Fruit fly (Drosophila melanogaster) whole organism, embryonic: Measurements from ENCODE around the gene asf1.
A peak's percentile ranks its signal among the peaks of the same experiment; 100 is the strongest.

Source experiments
- Asciz ChIP-seq: fragments of 200-800 bp; sonication (Bioruptor generic); optimal IDR thresholded peaks from 2 replicates; lab custom pipeline; 2017; ENCODE audit warnings: missing biosample characterization, mild to moderate bottlenecking, missing genetic modification characterization, missing genetic modification reagents
- Atf6 ChIP-seq: fragments of 200-800 bp; sonication (Bioruptor generic); IDR thresholded peaks from 2 replicates; pipeline ENCODE4 v1.3.6; 2022; ENCODE audit warnings: missing biosample characterization, missing genetic modification characterization
- Awh ChIP-seq: fragments of 200-800 bp; sonication (Bioruptor generic); IDR thresholded peaks from 2 replicates; pipeline ENCODE4, ENCODE4 v1.3.6; 2022; ENCODE audit warnings: missing biosample characterization, missing genetic modification characterization
- CG10267 ChIP-seq: fragments of 200-800 bp; sonication (Bioruptor generic); optimal IDR thresholded peaks from 2 replicates; lab custom pipeline; 2018; ENCODE audit warnings: missing biosample characterization, mild to moderate bottlenecking, missing genetic modification characterization, moderate library complexity
- CG11247 ChIP-seq: fragments of 200-800 bp; sonication (Bioruptor generic); IDR thresholded peaks from 2 replicates; pipeline ENCODE4 v1.3.6; 2022; ENCODE audit warnings: missing biosample characterization, missing genetic modification characterization
- CG12769 ChIP-seq: fragments of 200-800 bp; sonication (Bioruptor generic); optimal IDR thresholded peaks from 2 replicates; lab custom pipeline; 2019; ENCODE audit warnings: missing biosample characterization, mild to moderate bottlenecking, missing genetic modification characterization, moderate library complexity
- CG14860 ChIP-seq: fragments of 200-800 bp; sonication (Bioruptor generic); IDR thresholded peaks from 3 replicates; pipeline ENCODE4 v1.3.6; 2022; ENCODE audit warnings: missing biosample characterization, missing genetic modification characterization; ENCODE audit not compliant: partially characterized antibody
- CG1603 ChIP-seq: fragments of 200-800 bp; sonication (Bioruptor generic); optimal IDR thresholded peaks from 2 replicates; lab custom pipeline; 2019; ENCODE audit warnings: missing biosample characterization, mild to moderate bottlenecking, missing genetic modification characterization, moderate library complexity
- CG2202 ChIP-seq: fragments of 200-800 bp; sonication (Bioruptor generic); optimal IDR thresholded peaks from 2 replicates; lab custom pipeline; 2018; ENCODE audit warnings: missing biosample characterization, mild to moderate bottlenecking, missing genetic modification characterization
- CG32532 ChIP-seq: fragments of 200-800 bp; sonication (Bioruptor generic); IDR thresholded peaks from 2 replicates; pipeline ENCODE4 v1.3.6; 2022; ENCODE audit warnings: missing biosample characterization, missing genetic modification characterization
- CG32767 ChIP-seq: fragments of 200-800 bp; sonication (Bioruptor generic); IDR thresholded peaks from 2 replicates; pipeline ENCODE4 v1.3.6; 2022; ENCODE audit warnings: missing biosample characterization, missing genetic modification characterization
- CG3281 ChIP-seq: fragments of 200-800 bp; sonication (Bioruptor generic); optimal IDR thresholded peaks from 3 replicates; lab custom pipeline; 2017; ENCODE audit warnings: missing biosample characterization, mild to moderate bottlenecking, missing genetic modification characterization
- CG4424 ChIP-seq: fragments of 200-800 bp; sonication (Bioruptor generic); optimal IDR thresholded peaks from 3 replicates; lab custom pipeline; 2016; ENCODE audit warnings: missing biosample characterization, missing genetic modification characterization
- CG5180 ChIP-seq: fragments of 200-800 bp; sonication (Bioruptor generic); optimal IDR thresholded peaks from 3 replicates; lab custom pipeline; 2017; ENCODE audit warnings: missing biosample characterization, missing genetic modification characterization, mild to moderate bottlenecking, moderate library complexity, missing genetic modification reagents
- CG6254 ChIP-seq: fragments of 200-800 bp; sonication (Bioruptor generic); optimal IDR thresholded peaks from 3 replicates; lab custom pipeline; 2017; ENCODE audit warnings: mild to moderate bottlenecking, missing biosample characterization, missing genetic modification reagents, missing genetic modification characterization
- CG7745 ChIP-seq: fragments of 200-800 bp; sonication (Bioruptor generic); optimal IDR thresholded peaks from 2 replicates; lab custom pipeline; 2018; ENCODE audit warnings: missing biosample characterization, mild to moderate bottlenecking, missing genetic modification characterization, moderate library complexity
- CG7786 ChIP-seq: fragments of 200-800 bp; sonication (Bioruptor generic); optimal IDR thresholded peaks from 2 replicates; lab custom pipeline; 2016; ENCODE audit warnings: missing biosample characterization, missing genetic modification characterization
- CG7928 ChIP-seq: fragments of 200-800 bp; sonication (Bioruptor generic); optimal IDR thresholded peaks from 2 replicates; lab custom pipeline; 2017; ENCODE audit warnings: missing biosample characterization, mild to moderate bottlenecking, missing genetic modification characterization
- CG8359 ChIP-seq: fragments of 200-800 bp; sonication (Bioruptor generic); optimal IDR thresholded peaks from 2 replicates; lab custom pipeline; 2017; ENCODE audit warnings: missing biosample characterization, mild to moderate bottlenecking, missing genetic modification characterization, borderline replicate concordance
- CG9876 ChIP-seq: fragments of 200-800 bp; sonication (Bioruptor generic); optimal IDR thresholded peaks from 2 replicates; lab custom pipeline; 2016; ENCODE audit warnings: missing biosample characterization, missing genetic modification characterization
- CG9932 ChIP-seq: fragments of 200-800 bp; sonication (Bioruptor generic); IDR thresholded peaks from 2 replicates; pipeline ENCODE4 v1.3.6; 2022; ENCODE audit warnings: missing biosample characterization, missing genetic modification characterization
- Chrac-16 ChIP-seq: fragments of 200-800 bp; sonication (Bioruptor generic); optimal IDR thresholded peaks from 3 replicates; lab custom pipeline; 2016; ENCODE audit warnings: missing biosample characterization, missing genetic modification characterization
- D ChIP-seq, 2 experiments: fragments of 200-800 bp in 1 of 2; fragments of >200 bp in 1 of 2; sonication (Bioruptor generic) in 1 of 2; optimal IDR thresholded peaks; 2 replicates in 1 of 2; 3 replicates in 1 of 2; lab custom pipeline; 2017; ENCODE audit warnings: mild to moderate bottlenecking in 1 of 2, missing biosample characterization in 1 of 2, missing genetic modification characterization in 1 of 2, missing genetic modification reagents in 1 of 2
- Dp ChIP-seq: fragments of 200-800 bp; sonication (Bioruptor generic); optimal IDR thresholded peaks from 2 replicates; lab custom pipeline; 2018; ENCODE audit warnings: missing biosample characterization, mild to moderate bottlenecking, missing genetic modification characterization, moderate library complexity
- Hr51 ChIP-seq, 2 experiments: fragments of 200-800 bp; sonication (Bioruptor generic); optimal IDR thresholded peaks; 2 replicates in 1 of 2; 3 replicates in 1 of 2; lab custom pipeline; 2016 to 2018; ENCODE audit warnings: missing biosample characterization in 2 of 2, missing genetic modification characterization in 2 of 2, mild to moderate bottlenecking in 1 of 2, moderate library complexity in 1 of 2
- Hr78 ChIP-seq, 2 experiments: fragments of 200-800 bp in 1 of 2; fragments of >200 bp in 1 of 2; sonication (Bioruptor generic) in 1 of 2; optimal IDR thresholded peaks; 2 replicates each; lab custom pipeline; 2017 to 2019; ENCODE audit warnings: missing biosample characterization in 2 of 2, missing genetic modification characterization in 2 of 2, mild to moderate bottlenecking in 1 of 2, moderate library complexity in 1 of 2
- Hsf ChIP-seq: fragments of 200-800 bp; sonication (Bioruptor generic); optimal IDR thresholded peaks from 3 replicates; lab custom pipeline; 2016; ENCODE audit warnings: missing biosample characterization, missing genetic modification characterization
- Kr ChIP-seq: fragments of 200-800 bp; sonication (Bioruptor generic); optimal IDR thresholded peaks from 2 replicates; lab custom pipeline; 2017; ENCODE audit warnings: missing biosample characterization, mild to moderate bottlenecking, missing genetic modification characterization
- MESR4 ChIP-seq: fragments of 200-800 bp; sonication (Bioruptor generic); optimal IDR thresholded peaks from 2 replicates; lab custom pipeline; 2018; ENCODE audit warnings: missing biosample characterization, mild to moderate bottlenecking, missing genetic modification characterization, moderate library complexity
- Mad ChIP-seq: fragments of 200-800 bp; sonication (Bioruptor generic); optimal IDR thresholded peaks from 2 replicates; lab custom pipeline; 2016; ENCODE audit warnings: missing biosample characterization, missing genetic modification characterization
- Sox102F ChIP-seq: fragments of 200-800 bp; sonication (Bioruptor generic); optimal IDR thresholded peaks from 2 replicates; lab custom pipeline; 2018; ENCODE audit warnings: missing biosample characterization, mild to moderate bottlenecking, missing genetic modification characterization, moderate library complexity
- Tbp ChIP-seq: fragments of >200 bp; optimal IDR thresholded peaks from 2 replicates; lab custom pipeline; 2018; ENCODE audit warnings: missing biosample characterization, missing genetic modification characterization
- ase ChIP-seq: fragments of 200-800 bp; sonication (Bioruptor generic); IDR thresholded peaks from 3 replicates; pipeline ENCODE4 v1.3.6; 2022; ENCODE audit warnings: missing biosample characterization, missing genetic modification characterization
- caup ChIP-seq: fragments of 200-800 bp; sonication (Bioruptor generic); optimal IDR thresholded peaks from 3 replicates; lab custom pipeline; 2017; ENCODE audit warnings: missing biosample characterization, mild to moderate bottlenecking, missing genetic modification characterization, moderate library complexity; ENCODE audit not compliant: severe bottlenecking
- chm ChIP-seq: fragments of 200-800 bp; sonication (Bioruptor generic); IDR thresholded peaks from 2 replicates; pipeline ENCODE4 v1.3.6; 2022; ENCODE audit warnings: missing biosample characterization, missing genetic modification characterization
- crc ChIP-seq: fragments of 200-800 bp; sonication (Bioruptor generic); optimal IDR thresholded peaks from 2 replicates; lab custom pipeline; 2016; ENCODE audit warnings: missing biosample characterization, missing genetic modification characterization
- dati ChIP-seq: fragments of 200-800 bp; sonication (Bioruptor generic); IDR thresholded peaks from 2 replicates; pipeline ENCODE4 v1.3.6; 2022; ENCODE audit warnings: missing biosample characterization, missing genetic modification characterization
- inv ChIP-seq: fragments of 200-800 bp; sonication (Bioruptor generic); IDR thresholded peaks from 2 replicates; pipeline ENCODE4 v1.3.6; 2022; ENCODE audit warnings: missing biosample characterization, missing genetic modification characterization; ENCODE audit not compliant: partially characterized antibody
- jing ChIP-seq: fragments of 200-800 bp; sonication (Bioruptor generic); optimal IDR thresholded peaks from 2 replicates; lab custom pipeline; 2018; ENCODE audit warnings: missing biosample characterization, mild to moderate bottlenecking, missing genetic modification characterization
- kay ChIP-seq: fragments of 200-800 bp; sonication (Bioruptor generic); optimal IDR thresholded peaks from 2 replicates; lab custom pipeline; 2016; ENCODE audit warnings: missing biosample characterization, missing genetic modification characterization
- lab ChIP-seq: fragments of 200-800 bp; sonication (Bioruptor generic); optimal IDR thresholded peaks from 3 replicates; lab custom pipeline; 2017; ENCODE audit warnings: missing biosample characterization, missing genetic modification characterization, mild to moderate bottlenecking, moderate library complexity, missing genetic modification reagents
- pfk ChIP-seq: fragments of 200-800 bp; sonication (Bioruptor generic); optimal IDR thresholded peaks from 2 replicates; lab custom pipeline; 2018; ENCODE audit warnings: missing biosample characterization, mild to moderate bottlenecking, missing genetic modification characterization, moderate library complexity
- pzg ChIP-seq: fragments of 200-800 bp; sonication (Bioruptor generic); optimal IDR thresholded peaks from 3 replicates; lab custom pipeline; 2018; ENCODE audit warnings: missing biosample characterization, mild to moderate bottlenecking, missing genetic modification characterization, moderate library complexity
- sim ChIP-seq: fragments of 200-800 bp; sonication (Bioruptor generic); IDR thresholded peaks from 2 replicates; pipeline ENCODE4 v1.3.6; 2022; ENCODE audit warnings: missing biosample characterization, missing genetic modification characterization
- slou ChIP-seq: fragments of 200-800 bp; sonication (Bioruptor generic); optimal IDR thresholded peaks from 3 replicates; lab custom pipeline; 2016; ENCODE audit warnings: missing biosample characterization, missing genetic modification characterization
- tap ChIP-seq: fragments of 200-800 bp; optimal IDR thresholded peaks from 3 replicates; lab custom pipeline; 2019; ENCODE audit warnings: missing biosample characterization, mild to moderate bottlenecking, missing genetic modification characterization, moderate library complexity
- tna ChIP-seq: fragments of 200-800 bp; sonication (Bioruptor generic); IDR thresholded peaks from 2 replicates; pipeline ENCODE4 v1.3.6; 2022; ENCODE audit warnings: missing biosample characterization, missing genetic modification characterization; ENCODE audit not compliant: partially characterized antibody
- tx ChIP-seq: fragments of 200-800 bp; sonication (Bioruptor generic); optimal IDR thresholded peaks from 2 replicates; lab custom pipeline; 2016; ENCODE audit warnings: missing biosample characterization, missing genetic modification characterization
- vfl ChIP-seq: fragments of 200-800 bp; sonication (Bioruptor generic); optimal IDR thresholded peaks from 2 replicates; lab custom pipeline; 2016; ENCODE audit warnings: missing biosample characterization, missing genetic modification characterization

Gene asf1

DNA sequence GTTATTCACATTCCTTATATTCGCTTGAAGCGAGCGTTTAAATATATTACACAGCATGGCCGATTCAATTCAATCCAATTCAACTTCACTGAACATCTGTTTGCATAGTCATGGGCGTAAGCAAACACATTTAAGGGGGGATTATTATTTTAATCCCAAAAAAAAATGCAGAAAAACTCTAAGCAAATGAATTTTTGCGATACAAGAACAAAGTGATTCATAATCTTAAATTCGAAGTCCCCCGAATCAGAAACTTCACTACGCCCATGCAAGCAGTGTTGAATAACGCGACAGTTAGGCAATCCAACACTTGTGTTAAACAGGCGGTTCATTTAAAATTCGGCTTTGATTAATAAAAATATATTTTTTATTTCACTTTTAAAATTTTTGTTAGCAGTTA, 28.3 kb upstream of the asf1 start, which contains the start of gene CG14100 (continued):
- no peak for TF ChIP-seq D (optimal IDR thresholded peaks at IDR 0.05; lab: Kevin White, UChicago)
- TF ChIP-seq D (GFP tag; optimal IDR thresholded peaks at IDR 0.05; lab: Kevin White, UChicago): peak; percentile 100
- TF ChIP-seq Chrac-16: peak; percentile 100
- TF ChIP-seq tx (GFP tag; lab: Kevin White, UChicago): peak; percentile 100
- TF ChIP-seq tap (tag; lab: Kevin White, UChicago): peak; percentile 100
- TF ChIP-seq sim (GFP tag; lab: Robert Waterston, UW): peak; percentile 100
- TF ChIP-seq pzg (GFP tag; lab: Kevin White, UChicago): peak; percentile 90
- peak; percentile 100 for TF ChIP-seq Asciz (GFP tag; lab: Kevin White, UChicago)
- TF ChIP-seq tna (GFP tag; lab: Robert Waterston, UW): no peak
- peak; percentile 99 for TF ChIP-seq CG1603
- TF ChIP-seq CG14860 (GFP tag; lab: Robert Waterston, UW): no peak
- peak; percentile 100 for TF ChIP-seq Awh
- peak; percentile 100 for TF ChIP-seq jing (GFP tag; lab: Kevin White, UChicago)
- TF ChIP-seq CG7786 (GFP tag; lab: Kevin White, UChicago): peak; percentile 100
- peak; percentile 91 for TF ChIP-seq pfk (GFP tag; lab: Kevin White, UChicago)
- TF ChIP-seq CG7928 (GFP tag; lab: Kevin White, UChicago): peak; percentile 96
- peak; percentile 100 for TF ChIP-seq CG2202
- peak; percentile 100 for TF ChIP-seq CG4424
- peak; percentile 100 for TF ChIP-seq Mad
- TF ChIP-seq Sox102F (GFP tag; lab: Kevin White, UChicago): peak; percentile 100
- TF ChIP-seq Atf6: peak; percentile 100
- TF ChIP-seq CG9932 (GFP tag; lab: Robert Waterston, UW): peak; percentile 100
- TF ChIP-seq lab (GFP tag; lab: Kevin White, UChicago): peak; percentile 100
- peak; percentile 100 for TF ChIP-seq chm (GFP tag; lab: Robert Waterston, UW)
- TF ChIP-seq ase (GFP tag; lab: Robert Waterston, UW): peak; percentile 100
- peak; percentile 99 for TF ChIP-seq CG7745 (tag; lab: Kevin White, UChicago)
- TF ChIP-seq CG8359 (GFP tag; lab: Kevin White, UChicago): peak; percentile 98
- peak; percentile 100 for TF ChIP-seq CG11247
- peak; percentile 99 for TF ChIP-seq Kr
- peak; percentile 100 for TF ChIP-seq CG9876
- TF ChIP-seq Hsf: peak; percentile 100
- TF ChIP-seq dati (GFP tag; lab: Robert Waterston, UW): peak; percentile 100
- peak; percentile 100 for TF ChIP-seq slou (GFP tag; lab: Kevin White, UChicago)
- TF ChIP-seq kay: peak; percentile 100
- TF ChIP-seq MESR4: peak; percentile 100
- TF ChIP-seq CG32767 (GFP tag; lab: Robert Waterston, UW): peak; percentile 100
- peak in 1 of 2 experiments; percentile 98 for TF ChIP-seq Hr78 (GFP tag; optimal IDR thresholded peaks at IDR 0.05; lab: Kevin White, UChicago)
- TF ChIP-seq crc (GFP tag; lab: Kevin White, UChicago): peak; percentile 100
- peak; percentile 99 for TF ChIP-seq CG6254
- TF ChIP-seq Hr51 (GFP tag; optimal IDR thresholded peaks at IDR 0.05; lab: Kevin White, UChicago): peak; percentile 100
- peak; percentile 96 for TF ChIP-seq CG5180
- peak; percentile 100 for TF ChIP-seq CG12769
- TF ChIP-seq Tbp (GFP tag; lab: Kevin White, UChicago): no peak
- peak; percentile 100 for TF ChIP-seq caup (GFP tag; lab: Kevin White, UChicago)
- TF ChIP-seq inv (GFP tag; lab: Robert Waterston, UW): peak; percentile 39; the same call in 1 of the 2 replicates
- peak; percentile 100 for TF ChIP-seq CG3281 (GFP tag; lab: Kevin White, UChicago)
- TF ChIP-seq vfl: peak; percentile 100
- TF ChIP-seq CG32532 (GFP tag; lab: Robert Waterston, UW): peak; percentile 100
- TF ChIP-seq CG10267 (tag; lab: Kevin White, UChicago): peak; percentile 100
- TF ChIP-seq Dp (GFP tag; lab: Kevin White, UChicago): peak; percentile 94
